Fruit fly (Drosophila melanogaster) whole organism, pupa: ENCODE results near the gene Gk2.

ENCODE experiments used
- CG14655 ChIP-seq: fragments of 200-800 bp; sonication (Bioruptor generic); optimal IDR thresholded peaks from 3 replicates; lab custom pipeline; 2017; ENCODE audit warnings: mild to moderate bottlenecking, missing biosample characterization, missing genetic modification reagents, missing genetic modification characterization
- CG17806 ChIP-seq: fragments of 200-800 bp; sonication (Bioruptor generic); optimal IDR thresholded peaks from 2 replicates; lab custom pipeline; 2018; ENCODE audit warnings: missing biosample characterization, mild to moderate bottlenecking, missing genetic modification characterization, moderate library complexity
- CG32121 ChIP-seq: fragments of 200-800 bp; sonication (Bioruptor generic); IDR thresholded peaks from 2 replicates; pipeline ENCODE4 v1.3.6; 2022; ENCODE audit warnings: missing biosample characterization, missing genetic modification characterization
- CG34367 ChIP-seq: fragments of 200-800 bp; sonication (Bioruptor generic); optimal IDR thresholded peaks from 2 replicates; lab custom pipeline; 2018; ENCODE audit warnings: missing biosample characterization, mild to moderate bottlenecking, missing genetic modification characterization
- CG8159 ChIP-seq: fragments of 200-800 bp; sonication (Bioruptor generic); optimal IDR thresholded peaks from 3 replicates; lab custom pipeline; 2018; ENCODE audit warnings: missing biosample characterization, mild to moderate bottlenecking, missing genetic modification characterization, moderate library complexity
- CG9948 ChIP-seq: fragments of 200-800 bp; sonication (Bioruptor generic); optimal IDR thresholded peaks from 2 replicates; lab custom pipeline; 2018; ENCODE audit warnings: missing biosample characterization, mild to moderate bottlenecking, missing genetic modification characterization, moderate library complexity
- EcR ChIP-seq: fragments of 200-800 bp; sonication (Bioruptor generic); optimal IDR thresholded peaks from 3 replicates; lab custom pipeline; 2019; ENCODE audit warnings: missing biosample characterization, missing genetic modification characterization, mild to moderate bottlenecking, moderate library complexity, missing genetic modification reagents
- Ets98B ChIP-seq: fragments of 200-800 bp; sonication (Bioruptor generic); IDR thresholded peaks from 2 replicates; pipeline ENCODE4 v1.3.6; 2022; ENCODE audit warnings: missing biosample characterization, missing genetic modification characterization
- Pif1A ChIP-seq: fragments of 200-800 bp; sonication (Bioruptor generic); optimal IDR thresholded peaks from 3 replicates; lab custom pipeline; 2016; ENCODE audit warnings: missing biosample characterization, missing genetic modification characterization
- Snoo ChIP-seq: fragments of 200-800 bp; sonication (Bioruptor generic); optimal IDR thresholded peaks from 3 replicates; lab custom pipeline; 2017; ENCODE audit warnings: missing biosample characterization, mild to moderate bottlenecking, missing genetic modification characterization, inconsistent platforms
- fd96Ca ChIP-seq: fragments of 200-800 bp; sonication (Bioruptor generic); IDR thresholded peaks from 3 replicates; pipeline ENCODE4 v1.3.6; 2022; ENCODE audit warnings: missing biosample characterization, missing genetic modification characterization
- rn ChIP-seq: fragments of 200-800 bp; sonication (Bioruptor generic); IDR thresholded peaks from 2 replicates; pipeline ENCODE4 v1.3.6; 2022; ENCODE audit warnings: missing biosample characterization, missing genetic modification characterization

DNA sequence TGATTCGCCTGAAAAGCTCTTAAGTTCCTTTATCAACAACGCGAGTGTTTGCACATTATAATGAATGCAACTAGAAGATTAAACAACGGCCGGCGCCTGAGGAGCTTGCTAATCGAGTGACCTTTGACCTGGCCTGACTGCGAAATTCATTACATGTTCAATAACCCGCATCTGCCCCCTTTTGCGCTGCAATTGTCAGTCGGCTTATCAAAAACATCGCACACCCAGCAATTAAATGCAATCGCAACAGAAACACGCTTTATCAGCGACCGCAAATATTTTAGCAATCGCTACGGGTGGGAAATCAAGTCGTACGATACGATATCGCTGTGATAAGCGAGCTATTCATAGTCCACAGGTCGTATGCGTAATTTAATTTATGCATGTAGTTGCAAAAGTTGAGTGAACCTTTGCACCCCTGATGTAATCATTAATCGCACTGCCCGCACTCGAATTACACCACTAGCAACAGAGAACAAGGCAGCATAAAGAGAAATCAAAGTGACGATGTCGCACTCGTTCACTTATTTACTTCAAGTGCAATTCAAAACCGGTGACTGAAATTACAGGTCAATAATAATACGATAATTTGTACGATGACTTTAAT, 1.4 kb downstream of the Gk2 start:
- TF ChIP-seq EcR (GFP tag; lab: Kevin White, UChicago) (peak; percentile 78), CG34367 (no peak), Pif1A (no peak), CG17806 (tag; lab: Kevin White, UChicago) (no peak), rn (GFP tag; lab: Robert Waterston, UW) (no peak), CG8159 (tag; lab: Kevin White, UChicago) (no peak), fd96Ca (GFP tag; lab: Robert Waterston, UW) (no peak), CG9948 (tag; lab: Kevin White, UChicago) (no peak), Ets98B (GFP tag; lab: Robert Waterston, UW) (no peak), CG14655 (no peak), Snoo (tag; lab: Kevin White, UChicago) (no peak), CG32121 (GFP tag; lab: Robert Waterston, UW) (no peak)
